Fruit fly (Drosophila melanogaster): ENCODE results near the gene CG32262.

DNA sequence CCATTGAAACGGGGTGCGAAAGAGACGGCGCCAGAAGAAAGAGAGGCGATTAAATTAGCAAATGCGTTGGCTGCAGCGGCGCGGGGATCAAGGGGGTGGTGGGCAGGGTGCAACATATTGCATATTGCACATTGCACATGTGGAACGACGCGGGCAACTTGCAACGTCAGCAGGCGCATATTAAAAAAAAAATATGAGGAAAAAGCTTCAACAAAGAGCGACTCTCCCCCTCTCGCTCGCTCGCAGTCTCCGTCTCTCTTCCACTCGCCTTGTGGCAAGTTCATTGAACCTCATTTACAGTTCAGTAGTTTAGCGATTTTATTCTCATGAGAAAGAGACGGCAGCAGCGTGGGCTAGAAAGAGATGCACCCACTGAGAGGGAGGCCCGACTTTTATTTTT lies 26.0 kb downstream of the CG32262 start:
- no peak for TF ChIP-seq D1 (tag; optimal IDR thresholded peaks at IDR 0.05)
- TF ChIP-seq CG14655 (GFP tag; optimal IDR thresholded peaks at IDR 0.05), result no peak
- no peak for TF ChIP-seq CG17806 (tag; optimal IDR thresholded peaks at IDR 0.05)
